Worm (Caenorhabditis elegans) whole organism, L4 larva: ENCODE results near the gene F17E9.2.
"Not testable (repeated sequence)": the region's sequence is repeated elsewhere in the genome, so short reads cannot be mapped to it uniquely, and the experiment has no call there.

Experiments
- F10B5.3 ChIP-seq: sonication (generic microtip); optimal IDR thresholded peaks from 2 replicates; lab custom pipeline; 2016; ENCODE audit warnings: mild to moderate bottlenecking, missing genetic modification characterization, missing compliant biosample characterization
- T26A8.4 ChIP-seq: fragments of 200-800 bp; sonication (Bioruptor generic); IDR thresholded peaks from 2 replicates; pipeline ENCODE4 v1.3.6; 2022; ENCODE audit warnings: missing genetic modification characterization, missing compliant biosample characterization
- ceh-28 ChIP-seq: fragments of 150-350 bp; optimal IDR thresholded peaks from 2 replicates; lab custom pipeline; 2014; ENCODE audit warnings: missing biosample characterization, missing genetic modification reagents, missing genetic modification characterization
- ces-1 ChIP-seq: fragments of 150-350 bp; sonication (generic microtip); optimal IDR thresholded peaks from 4 replicates; lab custom pipeline; 2014; ENCODE audit warnings: missing biosample characterization, missing genetic modification reagents, missing genetic modification characterization
- unc-130 ChIP-seq: sonication (generic microtip); optimal IDR thresholded peaks from 2 replicates; lab custom pipeline; 2016; ENCODE audit warnings: missing genetic modification reagents, missing genetic modification characterization, missing compliant biosample characterization
- unc-39 ChIP-seq: sonication (generic microtip); optimal IDR thresholded peaks from 2 replicates; lab custom pipeline; 2017; ENCODE audit warnings: missing biosample characterization, missing genetic modification characterization

- TF ChIP-seq unc-39 (tag; lab: Kevin White, UChicago); ceh-28 (tag; lab: Kevin White, UChicago); T26A8.4 (GFP tag; lab: Robert Waterston, UW); unc-130; ces-1 (GFP tag; lab: Kevin White, UChicago); F10B5.3 (tag; lab: Kevin White, UChicago): not testable (repeated sequence)
Observed at ce11 chrIV:8352036-8352435, 3.7 kb upstream of the F17E9.2 start, which contains the start of gene F17E9.16.
